Worm (Caenorhabditis elegans): ENCODE measurements around the gene DH11.2.

The DH11.2 gene

ce11 chrII:8020580-8021044 is 8.0 kb downstream of the DH11.2 start (continued):
- TF ChIP-seq lin-35 (GFP tag; optimal IDR thresholded peaks at IDR 0.05) (no peak), ets-4 (GFP tag; optimal IDR thresholded peaks at IDR 0.05) (no peak), hmg-1.2 (GFP tag; IDR thresholded peaks at IDR 0.05) (peak; percentile 32; the same call in 1 of the 2 replicates), T07F8.4 (tag; optimal IDR thresholded peaks at IDR 0.05) (no peak), snpc-1.1 (tag; optimal IDR thresholded peaks at IDR 0.05; ENCODE audit: insufficient read depth) (no peak), rpc-1 (optimal IDR thresholded peaks at IDR 0.05) (no peak), rpc-1 (tag; optimal IDR thresholded peaks at IDR 0.05) (no peak), F57A8.1 (GFP tag; optimal IDR thresholded peaks at IDR 0.05) (no peak), let-526 (GFP tag; IDR thresholded peaks at IDR 0.05) (no peak), athp-1 (tag; optimal IDR thresholded peaks at IDR 0.05) (peak; percentile 60), sea-2 (GFP tag; IDR thresholded peaks at IDR 0.05) (no peak), snpc-1.3 (tag; optimal IDR thresholded peaks at IDR 0.05; ENCODE audit: insufficient read depth) (peak; percentile 20), F49E8.2 (tag; optimal IDR thresholded peaks at IDR 0.05; ENCODE audit: insufficient read depth) (peak; percentile 31), nhr-120 (GFP tag; IDR thresholded peaks at IDR 0.05) (no peak), nfya-1 (tag; optimal IDR thresholded peaks at IDR 0.05; ENCODE audit: borderline replicate concordance, insufficient read depth) (no peak), F52B5.7 (tag; optimal IDR thresholded peaks at IDR 0.05) (peak; percentile 52), F39B2.1 (GFP tag; IDR thresholded peaks at IDR 0.05) (peak; percentile 28; the same call in 1 of the 2 replicates), F22D6.2 (tag; optimal IDR thresholded peaks at IDR 0.05) (no peak), ceh-40 (GFP tag; IDR thresholded peaks at IDR 0.05) (peak; percentile 57; the same call in 1 of the 2 replicates), lir-1 (GFP tag; conservative IDR thresholded peaks at IDR 0.05) (no peak), madf-10 (tag; optimal IDR thresholded peaks at IDR 0.05) (no peak), dpl-1 (GFP tag; optimal IDR thresholded peaks at IDR 0.05) (no peak), Y53G8AR.9 (GFP tag; conservative IDR thresholded peaks at IDR 0.05) (peak; percentile 44; the same call in 1 of the 2 replicates), atf-7 (tag; optimal IDR thresholded peaks at IDR 0.05) (peak; percentile 45), madf-3 (GFP tag; IDR thresholded peaks at IDR 0.05) (no peak), bed-1 (GFP tag; IDR thresholded peaks at IDR 0.05) (no peak), ztf-25 (GFP tag; IDR thresholded peaks at IDR 0.05) (0 out of 2 replicates have a peak, but pooled peaks have one; percentile 22), F23B12.7 (tag; optimal IDR thresholded peaks at IDR 0.05; ENCODE audit: insufficient read depth) (no peak), lin-40 (tag; optimal IDR thresholded peaks at IDR 0.05) (no peak), repo-1 (tag; optimal IDR thresholded peaks at IDR 0.05) (peak; percentile 42), K11D2.4 (GFP tag; IDR thresholded peaks at IDR 0.05) (no peak), nfya-2 (GFP tag; IDR thresholded peaks at IDR 0.05) (no peak), efl-1 (GFP tag; optimal IDR thresholded peaks at IDR 0.05) (no peak), F57C9.4 (tag; optimal IDR thresholded peaks at IDR 0.05) (no peak), mel-28 (tag; optimal IDR thresholded peaks at IDR 0.05; ENCODE audit: borderline replicate concordance) (no peak), egrh-3 (GFP tag; IDR thresholded peaks at IDR 0.05) (no peak), pbrm-1 (GFP tag; IDR thresholded peaks at IDR 0.05) (0 out of 2 replicates have a peak, but pooled peaks have one; percentile 14), xnd-1 (tag; optimal IDR thresholded peaks at IDR 0.05) (no peak), ztf-22 (GFP tag; optimal IDR thresholded peaks at IDR 0.05) (peak; percentile 51), B0035.1 (tag; optimal IDR thresholded peaks at IDR 0.05) (no peak), F55B11.4 (tag; optimal IDR thresholded peaks at IDR 0.05; ENCODE audit: borderline replicate concordance, insufficient read depth) (no peak), Y95B8A.8 (GFP tag; IDR thresholded peaks at IDR 0.05) (peak; percentile 68; the same call in 1 of the 2 replicates), let-607 (tag; optimal IDR thresholded peaks at IDR 0.05) (no peak), ekl-4 (GFP tag; IDR thresholded peaks at IDR 0.05) (no peak; the same call in 1 of the 2 replicates), nhr-179 (tag; optimal IDR thresholded peaks at IDR 0.05) (no peak), mcd-1 (GFP tag; IDR thresholded peaks at IDR 0.05) (0 out of 2 replicates have a peak, but pooled peaks have one; percentile 21), Y67H2A.10 (GFP tag; conservative IDR thresholded peaks at IDR 0.05) (no peak), ceh-58 (GFP tag; IDR thresholded peaks at IDR 0.05) (no peak)
